Fruit fly (Drosophila melanogaster) whole organism, wandering third instar larva: Measurements from ENCODE around the gene Mlc-c.

ENCODE experiments used
- Abd-B ChIP-seq: fragments of >200 bp; optimal IDR thresholded peaks from 2 replicates; lab custom pipeline; 2017; ENCODE audit warnings: missing biosample characterization, missing genetic modification characterization
- CG9705 ChIP-seq: fragments of 200-800 bp; sonication (Bioruptor generic); optimal IDR thresholded peaks from 2 replicates; lab custom pipeline; 2018; ENCODE audit warnings: missing biosample characterization, mild to moderate bottlenecking, missing genetic modification characterization
- Dfd ChIP-seq: fragments of >200 bp; optimal IDR thresholded peaks from 2 replicates; lab custom pipeline; 2017; ENCODE audit warnings: missing biosample characterization, missing genetic modification characterization
- Hnf4 ChIP-seq: fragments of 200-800 bp; sonication (Bioruptor generic); optimal IDR thresholded peaks from 2 replicates; lab custom pipeline; 2016; ENCODE audit warnings: missing biosample characterization, mild to moderate bottlenecking, missing genetic modification characterization
- Myc ChIP-seq: fragments of >200 bp; optimal IDR thresholded peaks from 2 replicates; lab custom pipeline; 2017
- N ChIP-seq: fragments of >200 bp; optimal IDR thresholded peaks from 2 replicates; lab custom pipeline; 2018; ENCODE audit warnings: missing biosample characterization, missing external identifiers, missing genetic modification characterization
- Vsx2 ChIP-seq: fragments of 200-300, 225-300 bp; sonication (Bioruptor generic); optimal IDR thresholded peaks from 2 replicates; lab custom pipeline; 2018; ENCODE audit warnings: missing biosample characterization, missing genetic modification characterization; ENCODE audit not compliant: partially characterized antibody
- brk ChIP-seq: fragments of 200-800 bp; sonication (Bioruptor generic); optimal IDR thresholded peaks from 2 replicates; lab custom pipeline; 2016; ENCODE audit warnings: missing biosample characterization, mild to moderate bottlenecking, missing genetic modification characterization
- dl ChIP-seq, 2 experiments: fragments of 175-275, 200-275 bp in 1 of 2; fragments of 200-275 bp in 1 of 2; sonication (Bioruptor generic); optimal IDR thresholded peaks; lab custom pipeline; 2018; ENCODE audit warnings: mild to moderate bottlenecking in 2 of 2, missing biosample characterization in 2 of 2, missing genetic modification characterization in 2 of 2, moderate library complexity in 2 of 2; ENCODE audit not compliant: partially characterized antibody in 2 of 2, insufficient read depth in 1 of 2
- dmrt93B ChIP-seq: fragments of 200-800 bp; sonication (Bioruptor generic); optimal IDR thresholded peaks from 2 replicates; lab custom pipeline; 2018; ENCODE audit warnings: missing biosample characterization, mild to moderate bottlenecking, missing genetic modification characterization
- dsf ChIP-seq: sonication (Bioruptor generic); optimal IDR thresholded peaks from 2 replicates; lab custom pipeline; 2016; ENCODE audit warnings: missing biosample characterization, missing genetic modification characterization, borderline replicate concordance
- foxo ChIP-seq, 2 experiments: fragments of 200-800 bp; sonication (Bioruptor generic); optimal IDR thresholded peaks; 2 replicates in 1 of 2; 3 replicates in 1 of 2; lab custom pipeline; 2016 to 2017; ENCODE audit warnings: missing biosample characterization in 2 of 2, missing genetic modification characterization in 2 of 2
- lola ChIP-seq: fragments of >200 bp; optimal IDR thresholded peaks from 2 replicates; lab custom pipeline; 2017; ENCODE audit warnings: missing biosample characterization, missing genetic modification characterization
- psq ChIP-seq: fragments of 200-800 bp; sonication (Bioruptor generic); optimal IDR thresholded peaks from 3 replicates; lab custom pipeline; 2017; ENCODE audit warnings: missing biosample characterization, mild to moderate bottlenecking, missing genetic modification characterization, moderate library complexity
- sage ChIP-seq: fragments of 200-800 bp; sonication (Bioruptor generic); optimal IDR thresholded peaks from 2 replicates; lab custom pipeline; 2016; ENCODE audit warnings: missing biosample characterization, mild to moderate bottlenecking, missing genetic modification characterization
- sv ChIP-seq: fragments of 200-800 bp; sonication (Bioruptor generic); optimal IDR thresholded peaks from 3 replicates; lab custom pipeline; 2016; ENCODE audit warnings: missing biosample characterization, missing genetic modification characterization
- woc ChIP-seq: sonication (Bioruptor generic); optimal IDR thresholded peaks from 2 replicates; lab custom pipeline; 2016; ENCODE audit warnings: missing biosample characterization, mild to moderate bottlenecking, missing genetic modification characterization

Gene Mlc-c

dm6 chrX:5588454-5588853 is 33.9 kb downstream of the Mlc-c start:
- no peak for TF ChIP-seq Myc (lab: Kevin White, UChicago)
- no peak for TF ChIP-seq Dfd (GFP tag; lab: Kevin White, UChicago)
- no peak for TF ChIP-seq Vsx2 (GFP tag; lab: Kevin White, UChicago)
- no peak for TF ChIP-seq foxo (GFP tag; optimal IDR thresholded peaks at IDR 0.05; lab: Kevin White, UChicago)
- no peak for TF ChIP-seq N (GFP tag; lab: Kevin White, UChicago)
- TF ChIP-seq Abd-B (GFP tag; lab: Kevin White, UChicago), result no peak
- TF ChIP-seq Hnf4 (GFP tag; lab: Kevin White, UChicago), result no peak
- TF ChIP-seq dmrt93B (GFP tag; lab: Kevin White, UChicago), result no peak
- TF ChIP-seq brk, result no peak
- no peak for TF ChIP-seq dl (GFP tag; optimal IDR thresholded peaks at IDR 0.05; lab: Kevin White, UChicago; ENCODE audit: insufficient read depth in 1 of 2, partially characterized antibody in 2 of 2)
- no peak for TF ChIP-seq psq (GFP tag; lab: Kevin White, UChicago)
- TF ChIP-seq, all 38 proteins: peak for 0

- TF ChIP-seq sage, result no peak
- TF ChIP-seq woc (GFP tag; lab: Kevin White, UChicago), result no peak
- no peak for TF ChIP-seq dsf (GFP tag; lab: Kevin White, UChicago)
- TF ChIP-seq Dfd (GFP tag; lab: Kevin White, UChicago), result peak; percentile 77
Observed at dm6 chrX:5587023-5587422, 35.3 kb downstream of the Mlc-c start.

DNA sequence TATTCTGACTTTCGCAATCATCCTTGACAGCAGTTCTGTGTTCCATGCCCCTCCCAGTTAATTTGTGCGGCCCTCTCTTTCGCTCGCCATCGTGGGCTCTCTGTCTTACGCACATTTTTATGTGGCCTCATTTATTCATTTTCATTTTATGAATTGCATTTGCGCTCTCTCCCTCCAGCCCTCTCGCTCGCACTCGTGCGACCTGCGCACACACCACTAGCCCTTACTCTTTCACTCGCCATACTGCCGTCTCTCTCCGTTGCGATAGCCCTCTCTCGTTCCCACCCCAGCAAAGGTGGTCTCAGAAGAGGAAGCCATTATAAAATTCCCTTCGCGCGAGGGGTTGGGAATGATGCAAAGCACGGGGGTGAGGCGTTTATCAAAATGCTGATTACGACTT is 42.9 kb downstream of the Mlc-c start:
- no peak for TF ChIP-seq foxo (GFP tag; optimal IDR thresholded peaks at IDR 0.05; lab: Kevin White, UChicago)
- TF ChIP-seq lola, result no peak
- TF ChIP-seq dsf (GFP tag; lab: Kevin White, UChicago), result no peak
- no peak for TF ChIP-seq sv
- TF ChIP-seq CG9705 (GFP tag; lab: Kevin White, UChicago), result no peak
- peak; percentile 26 for TF ChIP-seq Vsx2 (GFP tag; lab: Kevin White, UChicago)
- no peak for TF ChIP-seq N (GFP tag; lab: Kevin White, UChicago)
